Worm (Caenorhabditis elegans) whole organism, dauer: ENCODE data around the gene tkt-1.

Experiments used
- unc-62 ChIP-seq: sonication (generic microtip); optimal IDR thresholded peaks from 2 replicates; lab custom pipeline; 2017; ENCODE audit warnings: missing biosample characterization, missing genetic modification reagents, missing genetic modification characterization

tkt-1 gene

ce11 chrIV:10275050-10275449, 31.6 kb downstream of the tkt-1 start:
- no peak for TF ChIP-seq unc-62 (GFP tag; lab: Kevin White, UChicago)

DNA sequence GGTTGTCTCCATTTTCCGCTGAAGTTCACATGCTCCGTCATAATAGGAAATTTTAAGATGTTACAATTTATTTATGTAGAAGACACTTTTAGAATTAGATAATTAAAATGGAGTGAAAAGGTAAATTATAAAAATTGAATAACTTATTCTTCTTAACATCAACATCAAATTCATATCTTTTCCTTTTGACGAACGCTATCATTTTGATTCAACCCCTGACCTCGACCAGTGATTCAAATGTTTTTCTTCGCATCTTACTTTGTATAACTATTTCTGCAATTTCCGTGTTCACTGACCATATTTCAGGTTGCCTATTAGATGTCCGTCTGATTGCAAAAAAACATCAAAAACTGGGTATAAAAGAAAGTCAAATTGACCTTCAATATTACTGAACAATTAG, 33.5 kb downstream of the tkt-1 start, which contains the start of gene Y43C5A.7:
TSS of gene Y43C5A.7 (plus strand) at position 301 of the 400 bp plus-strand sequence.
- no peak for TF ChIP-seq unc-62 (GFP tag; lab: Kevin White, UChicago)

- TF ChIP-seq unc-62 (GFP tag; lab: Kevin White, UChicago): no peak
Measured at ce11 chrIV:10277716-10278115, 34.3 kb downstream of the tkt-1 start, which contains the start of gene Y43C5A.4. TSS of gene Y43C5A.4 (plus strand) at chrIV:10278016.

DNA sequence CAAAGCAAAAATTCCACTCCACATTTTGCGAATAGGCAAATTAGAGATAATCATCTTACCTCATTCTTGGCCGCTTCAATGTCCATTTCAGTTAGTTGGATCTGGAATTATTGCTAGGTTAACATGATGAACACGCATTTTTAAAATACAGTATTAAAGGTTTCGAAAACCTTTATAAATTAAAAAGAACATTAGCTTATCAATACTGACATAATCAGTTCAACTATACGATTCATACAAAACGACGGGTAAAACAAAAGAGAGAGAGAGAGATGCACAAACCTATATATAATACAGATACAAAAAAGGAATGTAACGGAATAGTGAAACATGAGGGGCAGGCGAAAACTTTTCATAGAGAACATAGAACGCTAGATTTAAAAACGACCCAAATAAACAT, 38.1 kb downstream of the tkt-1 start, which contains the start of gene thk-1:
TSS of gene thk-1 (minus strand) at position 101 of the 400 bp plus-strand sequence.
- TF ChIP-seq unc-62 (GFP tag; lab: Kevin White, UChicago): no peak

DNA sequence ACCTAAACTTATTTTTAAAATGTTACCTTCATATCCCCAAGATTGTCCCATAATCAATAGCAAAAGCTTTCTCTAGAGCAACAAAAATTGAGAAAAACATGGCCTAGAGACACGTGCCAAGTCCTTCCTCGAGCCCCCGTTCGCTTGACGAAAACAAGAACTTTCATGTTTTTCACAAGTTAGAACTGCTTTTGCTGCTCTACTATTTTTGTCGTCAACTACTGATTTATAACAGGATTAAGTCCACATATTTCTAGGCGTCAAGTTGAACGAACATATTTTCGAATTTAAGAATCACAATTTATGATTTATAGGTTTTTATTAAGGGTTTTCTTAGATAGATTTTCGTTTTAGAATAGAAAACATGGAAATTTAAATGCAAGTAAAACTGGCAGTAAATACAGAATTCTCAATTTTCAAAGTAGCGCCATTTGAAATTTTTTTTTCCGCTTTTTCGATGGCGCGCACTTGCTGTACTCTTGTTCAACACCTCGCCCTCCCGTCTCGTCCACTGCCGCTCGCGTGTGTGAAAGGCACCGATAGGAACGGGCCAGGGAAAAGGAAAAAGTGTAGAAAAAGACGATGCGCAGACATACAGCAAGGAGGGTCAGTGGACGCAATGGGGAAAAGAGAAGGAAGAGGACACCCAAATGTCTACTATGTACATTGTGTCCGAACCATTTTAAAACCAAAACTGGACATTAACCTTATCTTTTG, 40.9 kb downstream of the tkt-1 start, which contains the start of gene rad-51:
TSS of gene rad-51 (minus strand) at position 51 of the 717 bp plus-strand sequence.
- TF ChIP-seq unc-62 (GFP tag; lab: Kevin White, UChicago): no peak

DNA sequence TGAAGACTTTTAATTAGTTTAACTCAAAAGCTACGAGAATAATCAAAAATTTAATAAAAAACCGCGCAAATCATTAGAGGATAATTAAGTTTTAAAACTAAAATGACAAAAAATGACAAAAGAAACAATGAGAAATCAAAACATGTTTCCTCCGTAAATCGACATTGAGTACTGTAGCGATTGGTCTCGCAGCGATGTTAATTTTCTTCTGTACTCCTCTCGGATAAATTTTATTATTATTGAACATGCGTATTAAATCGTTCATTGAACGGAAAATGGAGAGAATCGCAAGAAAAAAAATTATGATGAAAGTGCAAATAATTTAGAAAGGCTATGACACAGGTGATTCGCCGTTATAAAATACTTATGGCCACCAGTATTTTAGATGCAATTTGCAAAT, 41.9 kb downstream of the tkt-1 start:
- TF ChIP-seq unc-62 (GFP tag; lab: Kevin White, UChicago): no peak

DNA sequence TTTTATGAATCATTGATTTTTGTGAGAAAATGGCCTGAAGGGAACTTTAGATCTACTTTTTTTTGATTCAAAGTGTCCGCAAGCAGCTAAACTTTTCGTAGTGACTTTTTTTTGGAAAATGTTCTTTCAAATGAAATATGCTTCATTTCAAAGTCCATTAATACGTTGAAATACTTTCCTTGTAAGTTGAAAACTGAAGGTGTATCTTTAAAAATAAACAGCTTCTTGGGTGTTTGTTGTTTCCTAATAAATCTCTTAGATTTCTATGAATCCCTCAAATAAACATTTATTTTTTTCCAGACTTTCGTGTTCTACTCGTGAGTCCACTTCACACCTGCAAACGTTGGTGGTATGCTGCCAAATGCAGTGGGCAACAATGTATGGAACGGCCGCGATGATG, 43.2 kb downstream of the tkt-1 start, which contains the start of gene ebax-1:
TSS of gene ebax-1 (plus strand) at position 301 of the 400 bp plus-strand sequence.
- no peak for TF ChIP-seq unc-62 (GFP tag; lab: Kevin White, UChicago)

DNA sequence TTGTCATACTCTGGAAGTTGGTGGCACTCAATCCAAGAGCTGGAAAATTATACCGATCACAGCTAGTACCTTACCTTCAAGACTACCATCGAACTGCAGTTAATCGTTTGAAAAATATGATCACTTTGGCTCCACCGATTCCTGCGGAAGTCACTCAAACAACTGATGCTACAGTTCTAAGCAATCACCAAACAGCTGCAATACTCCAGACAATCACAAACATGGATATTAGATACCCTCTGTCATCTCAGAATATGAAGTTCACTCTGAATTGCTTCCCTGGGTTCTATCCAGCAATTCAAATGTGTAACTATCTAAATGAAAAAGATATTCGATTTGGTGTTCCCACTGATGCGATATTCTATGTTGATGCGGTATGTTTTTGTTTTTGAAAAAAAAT, 45.2 kb downstream of the tkt-1 start:
- TF ChIP-seq unc-62 (GFP tag; lab: Kevin White, UChicago): no peak

- TF ChIP-seq unc-62 (GFP tag; lab: Kevin White, UChicago): no peak
Measured at ce11 chrIV:10294030-10294429, 50.6 kb downstream of the tkt-1 start, which contains the start of gene R09E10.6. TSS of gene R09E10.6 (minus strand) at chrIV:10294130.

DNA sequence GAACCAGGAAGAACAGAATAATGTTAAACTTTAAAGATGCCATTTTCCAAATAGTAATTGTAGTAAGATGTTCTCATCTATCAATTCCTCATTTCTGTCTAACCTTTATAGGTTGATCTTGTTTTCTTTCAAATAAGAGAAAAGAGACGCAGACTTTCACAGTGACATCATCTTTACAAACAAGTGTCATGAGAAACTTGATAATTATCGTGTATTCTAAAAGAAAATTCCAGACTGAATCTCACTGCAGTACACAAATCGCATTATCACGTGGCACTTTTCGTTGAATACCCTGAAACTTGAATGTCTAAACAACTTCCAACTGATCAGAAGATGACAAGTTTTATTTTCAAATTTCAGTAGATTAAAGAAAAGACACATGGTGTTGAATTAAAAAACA, 51.7 kb downstream of the tkt-1 start, which contains the start of gene R09E10.13:
TSS of gene R09E10.13 (minus strand) at position 61 of the 400 bp plus-strand sequence.
- TF ChIP-seq unc-62 (GFP tag; lab: Kevin White, UChicago): no peak
